Worm (Caenorhabditis elegans) whole organism, late embryonic: ENCODE data around the gene xbx-9.

Experiments
- C08G9.2 ChIP-seq: sonication (generic microtip); optimal IDR thresholded peaks from 2 replicates; lab custom pipeline; 2016; ENCODE audit warnings: mild to moderate bottlenecking, missing genetic modification characterization, moderate library complexity, missing compliant biosample characterization
- C38D4.7 ChIP-seq: fragments of 200-800 bp; sonication (Bioruptor generic); optimal IDR thresholded peaks from 2 replicates; lab custom pipeline; 2018; ENCODE audit warnings: mild to moderate bottlenecking, missing genetic modification characterization, moderate library complexity, missing compliant biosample characterization
- F13H6.1 ChIP-seq: sonication (generic microtip); optimal IDR thresholded peaks from 2 replicates; lab custom pipeline; 2016; ENCODE audit warnings: missing genetic modification characterization, missing compliant biosample characterization
- K02D7.2 ChIP-seq: sonication (generic microtip); optimal IDR thresholded peaks from 2 replicates; lab custom pipeline; 2017; ENCODE audit warnings: mild to moderate bottlenecking, missing genetic modification characterization, missing compliant biosample characterization
- K09A11.1 ChIP-seq: sonication (generic microtip); optimal IDR thresholded peaks from 2 replicates; lab custom pipeline; 2017; ENCODE audit warnings: antibody characterized with exemption, mild to moderate bottlenecking, missing genetic modification characterization, missing compliant biosample characterization; ENCODE audit not compliant: insufficient read depth
- Y22D7AL.16 ChIP-seq: sonication (generic microtip); optimal IDR thresholded peaks from 2 replicates; lab custom pipeline; 2016; ENCODE audit warnings: missing genetic modification characterization, missing compliant biosample characterization
- ama-1 ChIP-seq: fragments of 150-350 bp; optimal IDR thresholded peaks from 2 replicates; lab custom pipeline; 2014
- ceh-14 ChIP-seq: sonication (generic microtip); optimal IDR thresholded peaks from 2 replicates; lab custom pipeline; 2016; ENCODE audit warnings: missing genotype, missing genetic modification characterization, missing compliant biosample characterization
- ceh-2 ChIP-seq: sonication (generic microtip); optimal IDR thresholded peaks from 2 replicates; lab custom pipeline; 2016; ENCODE audit warnings: missing genotype, missing genetic modification characterization, missing compliant biosample characterization
- ceh-22 ChIP-seq: sonication (generic microtip); optimal IDR thresholded peaks from 2 replicates; lab custom pipeline; 2017; ENCODE audit warnings: missing biosample characterization, missing genetic modification characterization
- ceh-24 ChIP-seq: sonication (generic microtip); optimal IDR thresholded peaks from 2 replicates; lab custom pipeline; 2016; ENCODE audit warnings: mild to moderate bottlenecking, missing genetic modification characterization, missing compliant biosample characterization
- ceh-30 ChIP-seq: fragments of 150-350 bp; optimal IDR thresholded peaks from 2 replicates; lab custom pipeline; 2014; ENCODE audit warnings: missing biosample characterization, missing genetic modification characterization
- ceh-45 ChIP-seq: fragments of 200-800 bp; sonication (Bioruptor generic); IDR thresholded peaks from 2 replicates; pipeline ENCODE4 v1.3.6; 2022; ENCODE audit warnings: missing genetic modification reagents, missing genetic modification characterization, missing compliant biosample characterization
- ceh-48 ChIP-seq: sonication (generic microtip); optimal IDR thresholded peaks from 2 replicates; lab custom pipeline; 2016; ENCODE audit warnings: missing genetic modification characterization, inconsistent platforms, missing compliant biosample characterization
- ceh-6 ChIP-seq: fragments of 200-800 bp; sonication (Bioruptor generic); optimal IDR thresholded peaks from 2 replicates; lab custom pipeline; 2018; ENCODE audit warnings: mild to moderate bottlenecking, missing genetic modification characterization, missing compliant biosample characterization
- dmd-4 ChIP-seq: sonication (generic microtip); optimal IDR thresholded peaks from 2 replicates; lab custom pipeline; 2016; ENCODE audit warnings: borderline replicate concordance, missing genetic modification characterization, missing compliant biosample characterization
- elt-2 ChIP-seq: sonication (generic microtip); optimal IDR thresholded peaks from 2 replicates; lab custom pipeline; 2016; ENCODE audit warnings: missing genetic modification reagents, missing genetic modification characterization, missing compliant biosample characterization
- elt-4 ChIP-seq: sonication (generic microtip); optimal IDR thresholded peaks from 2 replicates; lab custom pipeline; 2016; ENCODE audit warnings: missing genetic modification characterization, missing compliant biosample characterization
- eyg-1 ChIP-seq: sonication (generic microtip); optimal IDR thresholded peaks from 2 replicates; lab custom pipeline; 2016; ENCODE audit warnings: missing genotype, missing genetic modification characterization, missing compliant biosample characterization
- hlh-6 ChIP-seq: sonication (generic microtip); optimal IDR thresholded peaks from 2 replicates; lab custom pipeline; 2016; ENCODE audit warnings: missing genotype, missing genetic modification characterization, missing compliant biosample characterization
- hlh-8 ChIP-seq: sonication (generic microtip); optimal IDR thresholded peaks from 2 replicates; lab custom pipeline; 2016; ENCODE audit warnings: missing genotype, missing genetic modification characterization, missing compliant biosample characterization
- lim-6 ChIP-seq: sonication (generic microtip); optimal IDR thresholded peaks from 2 replicates; lab custom pipeline; 2016; ENCODE audit warnings: missing genetic modification characterization, missing compliant biosample characterization
- madf-2 ChIP-seq: sonication (generic microtip); optimal IDR thresholded peaks from 2 replicates; lab custom pipeline; 2017; ENCODE audit warnings: missing genetic modification characterization, missing compliant biosample characterization
- mec-3 ChIP-seq: sonication (generic microtip); optimal IDR thresholded peaks from 2 replicates; lab custom pipeline; 2016; ENCODE audit warnings: borderline replicate concordance, missing genetic modification characterization, missing compliant biosample characterization
- nhr-11 ChIP-seq: fragments of 150-350 bp; optimal IDR thresholded peaks from 2 replicates; lab custom pipeline; 2014; ENCODE audit warnings: missing biosample characterization, missing genetic modification characterization
- pat-9 ChIP-seq: fragments of 200-800 bp; sonication (Bioruptor generic); optimal IDR thresholded peaks from 2 replicates; lab custom pipeline; 2018; ENCODE audit warnings: mild to moderate bottlenecking, missing genetic modification characterization, moderate library complexity, missing compliant biosample characterization
- pax-1 ChIP-seq: fragments of 150-350 bp; optimal IDR thresholded peaks from 2 replicates; lab custom pipeline; 2014; ENCODE audit warnings: missing biosample characterization, missing genetic modification characterization
- pqm-1 ChIP-seq: sonication (generic microtip); optimal IDR thresholded peaks from 2 replicates; lab custom pipeline; 2016; ENCODE audit warnings: missing genetic modification characterization, missing compliant biosample characterization
- sdc-2 ChIP-seq: sonication (generic microtip); optimal IDR thresholded peaks from 2 replicates; lab custom pipeline; 2016; ENCODE audit warnings: missing genotype, missing genetic modification characterization, missing compliant biosample characterization
- sox-2 ChIP-seq: fragments of 200-800 bp; sonication (Bioruptor generic); IDR thresholded peaks from 2 replicates; pipeline ENCODE4 v1.3.6; 2022; ENCODE audit warnings: missing genetic modification reagents, missing genetic modification characterization, missing compliant biosample characterization
- syd-9 ChIP-seq: sonication (generic microtip); optimal IDR thresholded peaks from 2 replicates; lab custom pipeline; 2016; ENCODE audit warnings: mild to moderate bottlenecking, missing genetic modification characterization, moderate library complexity, missing compliant biosample characterization
- tbx-2 ChIP-seq: sonication (generic microtip); optimal IDR thresholded peaks from 2 replicates; lab custom pipeline; 2016; ENCODE audit warnings: missing genetic modification characterization, missing compliant biosample characterization
- unc-55 ChIP-seq: sonication (generic microtip); optimal IDR thresholded peaks from 2 replicates; lab custom pipeline; 2017; ENCODE audit warnings: missing biosample characterization, missing genetic modification reagents, missing genetic modification characterization

xbx-9 gene

DNA sequence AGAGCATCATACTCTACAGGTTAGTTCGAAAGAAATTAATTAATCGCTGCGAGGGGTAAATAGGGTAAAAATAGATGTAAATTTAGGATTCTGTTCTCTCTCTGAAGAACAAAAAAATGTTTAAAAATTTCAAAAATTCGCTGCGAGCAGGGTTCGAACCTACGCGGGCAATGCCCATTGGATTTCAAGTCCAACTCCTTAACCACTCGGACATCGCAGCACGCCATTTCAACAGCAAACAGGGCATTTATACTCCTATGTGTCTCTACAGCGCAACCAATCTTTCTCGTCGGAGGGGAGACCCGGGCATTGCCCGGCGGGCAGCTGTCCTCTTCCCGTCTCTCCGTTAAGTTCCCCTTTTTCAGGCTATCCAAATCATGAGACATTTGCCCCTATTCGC, 46.2 kb downstream of the xbx-9 start (continued):
- TF ChIP-seq mec-3 (tag; lab: Kevin White, UChicago): no peak
- TF ChIP-seq elt-2 (tag; lab: Kevin White, UChicago): peak; percentile 96
- TF ChIP-seq eyg-1: peak; percentile 83
- peak; percentile 96 for TF ChIP-seq hlh-6
- peak; percentile 85 for TF ChIP-seq tbx-2
- TF ChIP-seq ceh-45 (GFP tag; lab: Robert Waterston, UW): peak; percentile 96
- peak; percentile 89 for TF ChIP-seq C38D4.7 (GFP tag; lab: Kevin White, UChicago)
- TF ChIP-seq elt-4: peak; percentile 84
- peak; percentile 88 for TF ChIP-seq sox-2
- TF ChIP-seq ceh-30 (tag; lab: Kevin White, UChicago): peak; percentile 38
- no peak for TF ChIP-seq ama-1
- peak; percentile 7 for TF ChIP-seq pax-1 (tag; lab: Kevin White, UChicago)
- peak; percentile 77 for TF ChIP-seq ceh-48 (tag; lab: Kevin White, UChicago)
- TF ChIP-seq unc-55: no peak
- TF ChIP-seq F13H6.1 (tag; lab: Kevin White, UChicago): peak; percentile 81
- TF ChIP-seq K02D7.2: peak; percentile 88
- TF ChIP-seq C08G9.2 (tag; lab: Kevin White, UChicago): peak; percentile 80

DNA sequence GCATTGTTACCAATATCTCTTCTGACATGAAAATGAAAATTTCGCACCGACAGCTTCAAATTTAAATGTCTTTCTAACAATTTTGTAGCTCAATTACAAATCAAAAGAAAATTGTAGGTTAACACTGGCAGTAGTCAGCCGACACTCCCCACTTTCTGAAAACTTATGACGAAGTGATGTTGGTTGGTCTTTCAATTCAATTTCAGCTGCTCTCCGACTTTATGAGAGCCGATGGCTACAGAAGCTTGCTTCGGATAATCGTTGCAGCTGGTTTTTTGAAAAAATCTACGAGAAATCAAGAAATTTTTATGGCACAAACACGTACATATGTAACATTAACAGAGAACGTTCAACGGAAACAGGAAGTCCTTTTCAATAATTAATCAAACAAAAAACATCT, 50.9 kb downstream of the xbx-9 start, which contains the start of gene sre-20:
Gene sre-20, minus strand, starts transcription at position 101 of the 400 bp plus-strand sequence.
- TF ChIP-seq hlh-8 (tag; lab: Kevin White, UChicago) (no peak), ceh-2 (no peak), syd-9 (tag; lab: Kevin White, UChicago) (no peak), ceh-24 (tag; lab: Kevin White, UChicago) (no peak), madf-2 (no peak), pat-9 (tag; lab: Kevin White, UChicago) (no peak), ceh-22 (tag; lab: Kevin White, UChicago) (no peak), K09A11.1 (tag; lab: Kevin White, UChicago) (no peak), dmd-4 (tag; lab: Kevin White, UChicago) (no peak), nhr-11 (tag; lab: Kevin White, UChicago) (no peak), Y22D7AL.16 (tag; lab: Kevin White, UChicago) (no peak), ceh-30 (tag; lab: Kevin White, UChicago) (no peak), C38D4.7 (GFP tag; lab: Kevin White, UChicago) (no peak), ceh-6 (GFP tag; lab: Kevin White, UChicago) (no peak), ceh-14 (tag; lab: Kevin White, UChicago) (no peak), pqm-1 (tag; lab: Kevin White, UChicago) (no peak), sdc-2 (tag; lab: Kevin White, UChicago) (no peak), lim-6 (tag; lab: Kevin White, UChicago) (no peak)
